Fruit fly (Drosophila melanogaster): ENCODE results near the gene RabX2.

RabX2 gene

DNA sequence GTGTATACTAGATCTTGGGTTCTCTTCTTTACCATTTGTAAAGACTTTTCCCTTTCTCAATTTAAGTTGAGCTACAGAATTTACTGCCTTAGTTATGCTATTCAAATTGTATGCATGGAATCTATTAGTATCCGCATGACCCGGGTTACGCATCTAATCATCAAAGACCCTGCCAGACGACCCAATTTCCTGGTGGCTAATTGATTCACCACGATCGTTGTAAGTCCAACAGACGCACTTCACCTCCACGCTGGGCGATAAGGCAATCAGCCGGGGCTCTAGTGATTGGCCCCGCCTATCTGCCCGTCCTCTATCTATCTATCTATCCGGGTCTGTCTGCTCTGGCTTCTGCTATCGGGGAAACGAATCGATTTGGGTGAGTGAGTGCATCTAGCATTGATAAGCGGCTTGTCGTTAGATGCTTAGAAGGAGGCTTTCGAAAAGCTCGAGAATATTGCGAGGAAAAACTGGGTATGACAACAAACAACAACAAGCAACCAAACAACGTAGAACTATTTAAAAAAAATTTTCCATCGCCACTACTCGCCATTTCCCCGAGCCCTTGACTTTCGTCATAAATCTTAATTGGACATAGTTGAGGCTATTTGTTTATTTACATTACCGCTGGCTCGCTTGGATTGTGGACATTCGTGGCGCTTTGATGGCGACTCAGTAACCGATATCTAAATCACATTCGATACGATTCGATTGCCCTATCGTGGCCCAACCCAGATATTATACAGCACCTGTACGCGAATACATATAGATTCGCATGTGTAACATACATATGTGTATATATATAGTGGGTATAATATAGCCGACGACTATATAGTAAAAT lies 46.8 kb upstream of the RabX2 start (continued):
- peak; percentile 5 for TF ChIP-seq sqz (GFP tag; optimal IDR thresholded peaks at IDR 0.05)
- TF ChIP-seq Rx (GFP tag; IDR thresholded peaks at IDR 0.05): no peak
- TF ChIP-seq HHEX (GFP tag; optimal IDR thresholded peaks at IDR 0.05): peak; percentile 3
- 0 out of 4 replicates have a peak, but pooled peaks have one; percentile 44 for TF ChIP-seq chinmo (GFP tag; IDR thresholded peaks at IDR 0.05; ENCODE audit: partially characterized antibody)
- no peak for TF ChIP-seq CG14050 (GFP tag; IDR thresholded peaks at IDR 0.05)
- TF ChIP-seq nom (GFP tag; optimal IDR thresholded peaks at IDR 0.05): no peak
- TF ChIP-seq gem (tag; optimal IDR thresholded peaks at IDR 0.05): no peak
- peak; percentile 13 for TF ChIP-seq gsb-n (tag; optimal IDR thresholded peaks at IDR 0.05)
- peak; percentile 76 for TF ChIP-seq sug (tag; optimal IDR thresholded peaks at IDR 0.05)
- TF ChIP-seq zen2 (GFP tag; IDR thresholded peaks at IDR 0.05; ENCODE audit: partially characterized antibody): no peak
- no peak for TF ChIP-seq ssp (GFP tag; IDR thresholded peaks at IDR 0.05)
- TF ChIP-seq Hr78 (GFP tag; optimal IDR thresholded peaks at IDR 0.05): peak in 1 of 2 experiments; percentile 60
- no peak for TF ChIP-seq en (GFP tag; optimal IDR thresholded peaks at IDR 0.05)
- TF ChIP-seq CG12104 (GFP tag; optimal IDR thresholded peaks at IDR 0.05): no peak
- no peak for TF ChIP-seq CG15269 (tag; optimal IDR thresholded peaks at IDR 0.05)
- TF ChIP-seq Nf-YC (tag; optimal IDR thresholded peaks at IDR 0.05): peak; percentile 84
- no peak for TF ChIP-seq CG12299 (tag; optimal IDR thresholded peaks at IDR 0.05)
- peak; percentile 38 for TF ChIP-seq CG7987 (GFP tag; optimal IDR thresholded peaks at IDR 0.05)
- no peak for TF ChIP-seq jumu (GFP tag; optimal IDR thresholded peaks at IDR 0.05)
- TF ChIP-seq NK7.1 (GFP tag; optimal IDR thresholded peaks at IDR 0.05): no peak
- no peak for TF ChIP-seq CG13424 (tag; optimal IDR thresholded peaks at IDR 0.05)
- no peak for TF ChIP-seq CG4328 (GFP tag; optimal IDR thresholded peaks at IDR 0.05)
- TF ChIP-seq CG17385 (GFP tag; optimal IDR thresholded peaks at IDR 0.05): no peak

dm6 chrX:10375216-10375615 lies 42.0 kb upstream of the RabX2 start, which contains the start of the genes CG32686 and CG2898:
CG32686 (minus strand) TSS chrX:10375316.
CG2898 (plus strand) TSS chrX:10375374.
- TF ChIP-seq Doc2 (GFP tag; IDR thresholded peaks at IDR 0.05) (no peak), CG4282 (GFP tag; optimal IDR thresholded peaks at IDR 0.05) (no peak), Dref (GFP tag; IDR thresholded peaks at IDR 0.05) (no peak), CG9797 (GFP tag; optimal IDR thresholded peaks at IDR 0.05) (no peak), CG12104 (GFP tag; optimal IDR thresholded peaks at IDR 0.05) (no peak), CG8388 (GFP tag; optimal IDR thresholded peaks at IDR 0.05) (no peak), CG17912 (GFP tag; optimal IDR thresholded peaks at IDR 0.05) (no peak), CG9817 (tag; optimal IDR thresholded peaks at IDR 0.05) (no peak), CG11696 (GFP tag; IDR thresholded peaks at IDR 0.05) (no peak), eve (GFP tag; optimal IDR thresholded peaks at IDR 0.05) (no peak), Bteb2 (GFP tag; optimal IDR thresholded peaks at IDR 0.05) (no peak)

DNA sequence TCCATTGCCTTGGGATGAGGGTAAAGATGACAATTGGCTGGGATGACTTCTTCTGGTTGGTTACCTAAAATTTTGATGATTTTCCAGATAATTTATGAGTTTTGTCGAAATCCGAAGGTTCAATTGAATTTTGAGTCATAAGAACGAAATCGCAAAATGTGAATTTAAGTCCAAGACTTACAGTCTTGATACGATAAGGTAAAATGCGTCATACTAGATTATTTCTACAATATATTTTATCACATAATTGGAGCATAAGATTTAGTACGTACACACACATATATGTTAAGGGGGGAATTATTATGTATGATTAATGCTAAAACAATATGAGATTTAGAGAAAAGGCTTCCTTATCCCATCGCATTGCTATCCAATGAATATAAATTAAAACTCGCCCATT lies 36.0 kb upstream of the RabX2 start, which contains the start of gene CG32681:
TSS of gene CG32681 (minus strand) at position 101 of the 400 bp plus-strand sequence.
- TF ChIP-seq Fer1 (GFP tag; optimal IDR thresholded peaks at IDR 0.05) (no peak), Trl (optimal IDR thresholded peaks at IDR 0.05) (no peak), Trl (GFP tag; optimal IDR thresholded peaks at IDR 0.05) (no peak), Rx (GFP tag; IDR thresholded peaks at IDR 0.05) (no peak), CG6765 (GFP tag; optimal IDR thresholded peaks at IDR 0.05) (no peak), NC2β (GFP tag; optimal IDR thresholded peaks at IDR 0.05) (no peak), CG6683 (GFP tag; optimal IDR thresholded peaks at IDR 0.05) (no peak), CG8765 (GFP tag; IDR thresholded peaks at IDR 0.05) (no peak), cas (GFP tag; IDR thresholded peaks at IDR 0.05) (no peak), gro (GFP tag; optimal IDR thresholded peaks at IDR 0.05) (no peak), CG3163 (GFP tag; optimal IDR thresholded peaks at IDR 0.05) (no peak), CG2712 (tag; optimal IDR thresholded peaks at IDR 0.05) (no peak)
